Worm (Caenorhabditis elegans) whole organism, L1 larva: ENCODE results near the gene F22H10.11.
A peak's percentile ranks its signal among the peaks of the same experiment; 100 is the strongest.

Experiments
- C04F5.9 ChIP-seq: sonication (generic microtip); optimal IDR thresholded peaks from 2 replicates; lab custom pipeline; 2016; ENCODE audit warnings: missing genetic modification characterization, missing compliant biosample characterization
- C16A3.4 ChIP-seq: fragments of 150-350 bp; optimal IDR thresholded peaks from 2 replicates; lab custom pipeline; 2014; ENCODE audit warnings: missing biosample characterization, missing genetic modification characterization
- C34B4.2 ChIP-seq: sonication (generic microtip); optimal IDR thresholded peaks from 2 replicates; lab custom pipeline; 2017; ENCODE audit warnings: mild to moderate bottlenecking, missing genetic modification characterization, missing compliant biosample characterization
- F16B12.6 ChIP-seq: fragments of 150-350 bp; optimal IDR thresholded peaks from 2 replicates; lab custom pipeline; 2014; ENCODE audit warnings: missing biosample characterization, missing genetic modification characterization
- Y116A8C.19 ChIP-seq: sonication (generic microtip); optimal IDR thresholded peaks from 2 replicates; lab custom pipeline; 2016; ENCODE audit warnings: missing compliant biosample characterization, missing genetic modification characterization, borderline replicate concordance
- alr-1 ChIP-seq: fragments of 200-800 bp; sonication (Bioruptor generic); optimal IDR thresholded peaks from 2 replicates; lab custom pipeline; 2018; ENCODE audit warnings: borderline replicate concordance, mild to moderate bottlenecking, missing genetic modification characterization, missing compliant biosample characterization
- aly-2 ChIP-seq: fragments of 150-350 bp; optimal IDR thresholded peaks from 2 replicates; lab custom pipeline; 2014; ENCODE audit warnings: missing biosample characterization, missing genetic modification characterization
- ama-1 ChIP-seq: fragments of 150-350 bp; optimal IDR thresholded peaks from 2 replicates; lab custom pipeline; 2014
- blmp-1 ChIP-seq: fragments of 150-350 bp; optimal IDR thresholded peaks from 2 replicates; lab custom pipeline; 2014; ENCODE audit warnings: missing biosample characterization, missing genetic modification characterization
- ceh-63 ChIP-seq: fragments of 200-800 bp; sonication (Bioruptor generic); optimal IDR thresholded peaks from 2 replicates; lab custom pipeline; 2018; ENCODE audit warnings: mild to moderate bottlenecking, missing genetic modification characterization, missing compliant biosample characterization
- ceh-8 ChIP-seq: fragments of 200-800 bp; sonication (Bioruptor generic); optimal IDR thresholded peaks from 2 replicates; lab custom pipeline; 2018; ENCODE audit warnings: mild to moderate bottlenecking, missing genetic modification characterization, moderate library complexity, missing compliant biosample characterization
- ceh-88 ChIP-seq: fragments of 200-800 bp; sonication (Bioruptor generic); IDR thresholded peaks from 2 replicates; pipeline ENCODE4 v1.3.6; 2022; ENCODE audit warnings: missing genetic modification characterization, missing compliant biosample characterization
- ceh-90 ChIP-seq: sonication (generic microtip); optimal IDR thresholded peaks from 2 replicates; lab custom pipeline; 2016; ENCODE audit warnings: missing genetic modification characterization, missing compliant biosample characterization
- ces-1 ChIP-seq: fragments of 150-350 bp; optimal IDR thresholded peaks from 2 replicates; lab custom pipeline; 2014; ENCODE audit warnings: missing biosample characterization, missing genetic modification reagents, missing genetic modification characterization
- dpl-1 ChIP-seq, 3 experiments: fragments of 150-350 bp in 2 of 3; sonication (generic microtip) in 1 of 3; optimal IDR thresholded peaks; 2 replicates each; lab custom pipeline; 2014 to 2017; ENCODE audit warnings: missing biosample characterization in 3 of 3, missing genetic modification characterization in 3 of 3, missing genetic modification reagents in 3 of 3
- dsc-1 ChIP-seq: sonication (generic microtip); optimal IDR thresholded peaks from 2 replicates; lab custom pipeline; 2016; ENCODE audit warnings: mild to moderate bottlenecking, missing genetic modification characterization, missing compliant biosample characterization
- efl-1 ChIP-seq, 4 experiments: fragments of 150-350 bp; optimal IDR thresholded peaks in 3 of 4; peaks in 1 of 4; 1 replicate in 1 of 4; 2 replicates in 3 of 4; lab custom pipeline; 2014; ENCODE audit warnings: missing biosample characterization in 2 of 4, missing genetic modification characterization in 2 of 4, missing genetic modification reagents in 2 of 4
- ets-5 ChIP-seq: fragments of 200-800 bp; sonication (Bioruptor generic); IDR thresholded peaks from 2 replicates; pipeline ENCODE4 v1.3.6; 2022; ENCODE audit warnings: missing genetic modification characterization, missing compliant biosample characterization
- fkh-4 ChIP-seq: sonication (generic microtip); optimal IDR thresholded peaks from 2 replicates; lab custom pipeline; 2016; ENCODE audit warnings: missing compliant biosample characterization, missing genetic modification characterization, borderline replicate concordance
- fkh-8 ChIP-seq: sonication (generic microtip); optimal IDR thresholded peaks from 2 replicates; lab custom pipeline; 2016; ENCODE audit warnings: mild to moderate bottlenecking, missing genetic modification characterization, missing compliant biosample characterization
- fos-1 ChIP-seq: fragments of 150-350 bp; optimal IDR thresholded peaks from 2 replicates; lab custom pipeline; 2014; ENCODE audit warnings: missing biosample characterization, missing genetic modification characterization
- grh-1 ChIP-seq: fragments of 200-800 bp; sonication (Bioruptor generic); IDR thresholded peaks from 2 replicates; pipeline ENCODE4 v1.3.6; 2022; ENCODE audit warnings: missing genetic modification reagents, missing genetic modification characterization, missing compliant biosample characterization
- hlh-4 ChIP-seq: sonication (generic microtip); optimal IDR thresholded peaks from 2 replicates; lab custom pipeline; 2016; ENCODE audit warnings: mild to moderate bottlenecking, missing genetic modification characterization, missing compliant biosample characterization
- irx-1 ChIP-seq: sonication (generic microtip); optimal IDR thresholded peaks from 2 replicates; lab custom pipeline; 2016; ENCODE audit warnings: missing genetic modification characterization, missing compliant biosample characterization
- jun-1 ChIP-seq: fragments of 150-350 bp; optimal IDR thresholded peaks from 2 replicates; lab custom pipeline; 2014; ENCODE audit warnings: missing biosample characterization, missing genetic modification reagents, missing genetic modification characterization
- lin-14 ChIP-seq: fragments of 200-800 bp; sonication (Bioruptor generic); optimal IDR thresholded peaks from 2 replicates; lab custom pipeline; 2018; ENCODE audit warnings: mild to moderate bottlenecking, missing genetic modification characterization, moderate library complexity, missing compliant biosample characterization
- lin-15B ChIP-seq: fragments of 150-350 bp; sonication (generic microtip); optimal IDR thresholded peaks from 3 replicates; lab custom pipeline; 2014; ENCODE audit warnings: missing biosample characterization, missing genetic modification characterization
- lin-35 ChIP-seq, 2 experiments: fragments of 150-350 bp; optimal IDR thresholded peaks; 2 replicates each; lab custom pipeline; 2014; ENCODE audit warnings: missing biosample characterization in 2 of 2, missing genetic modification characterization in 2 of 2, missing genetic modification reagents in 2 of 2
- lin-39 ChIP-seq: fragments of 150-350 bp; optimal IDR thresholded peaks from 2 replicates; lab custom pipeline; 2014; ENCODE audit warnings: missing biosample characterization, missing genetic modification reagents, missing genetic modification characterization
- lir-3 ChIP-seq: sonication (generic microtip); optimal IDR thresholded peaks from 2 replicates; lab custom pipeline; 2016; ENCODE audit warnings: mild to moderate bottlenecking, missing genetic modification characterization, moderate library complexity, missing compliant biosample characterization; ENCODE audit not compliant: poor library complexity
- lsy-2 ChIP-seq, 2 experiments: fragments of 150-350 bp; optimal IDR thresholded peaks; 2 replicates each; lab custom pipeline; 2014; ENCODE audit warnings: missing biosample characterization in 2 of 2, missing genetic modification characterization in 2 of 2
- mab-9 ChIP-seq: fragments of 200-800 bp; sonication (Bioruptor generic); IDR thresholded peaks from 2 replicates; pipeline ENCODE4 v1.3.6; 2022; ENCODE audit warnings: missing genetic modification reagents, missing genetic modification characterization, missing compliant biosample characterization
- mdl-1 ChIP-seq, 2 experiments: fragments of 150-350 bp; optimal IDR thresholded peaks; 2 replicates each; lab custom pipeline; 2014 to 2017; ENCODE audit warnings: missing biosample characterization in 2 of 2, missing genetic modification characterization in 2 of 2, inconsistent platforms in 1 of 2
- mef-2 ChIP-seq: fragments of 150-350 bp; optimal IDR thresholded peaks from 2 replicates; lab custom pipeline; 2014; ENCODE audit warnings: missing biosample characterization, missing genetic modification characterization
- nhr-12 ChIP-seq: sonication (generic microtip); optimal IDR thresholded peaks from 2 replicates; lab custom pipeline; 2017; ENCODE audit warnings: missing biosample characterization, missing genetic modification characterization
- nhr-20 ChIP-seq: sonication (generic microtip); optimal IDR thresholded peaks from 2 replicates; lab custom pipeline; 2016; ENCODE audit warnings: mild to moderate bottlenecking, missing genetic modification characterization, missing compliant biosample characterization
- nhr-237 ChIP-seq: fragments of 150-350 bp; optimal IDR thresholded peaks from 2 replicates; lab custom pipeline; 2014; ENCODE audit warnings: missing biosample characterization, missing genetic modification characterization
- nhr-28 ChIP-seq: fragments of 150-350 bp; optimal IDR thresholded peaks from 2 replicates; lab custom pipeline; 2014; ENCODE audit warnings: missing biosample characterization, missing genetic modification characterization
- nhr-76 ChIP-seq: sonication (generic microtip); optimal IDR thresholded peaks from 2 replicates; lab custom pipeline; 2017; ENCODE audit warnings: missing biosample characterization, missing genetic modification characterization
- nhr-77 ChIP-seq: fragments of 150-350 bp; optimal IDR thresholded peaks from 2 replicates; lab custom pipeline; 2014; ENCODE audit warnings: missing biosample characterization, missing genetic modification characterization
- nhr-84 ChIP-seq: sonication (generic microtip); optimal IDR thresholded peaks from 2 replicates; lab custom pipeline; 2017; ENCODE audit warnings: missing biosample characterization, missing genetic modification characterization
- nhr-85 ChIP-seq: sonication (generic microtip); peaks from one replicate; lab custom pipeline; 2016; ENCODE audit warnings: missing genetic modification characterization, inconsistent platforms, missing compliant biosample characterization
- pqm-1 ChIP-seq: sonication (generic microtip); optimal IDR thresholded peaks from 3 replicates; lab custom pipeline; 2017; ENCODE audit warnings: missing biosample characterization, missing genetic modification characterization
- skn-1 ChIP-seq: fragments of 150-350 bp; optimal IDR thresholded peaks from 2 replicates; lab custom pipeline; 2014; ENCODE audit warnings: missing biosample characterization, missing genetic modification characterization
- sox-4 ChIP-seq: sonication (generic microtip); optimal IDR thresholded peaks from 2 replicates; lab custom pipeline; 2016; ENCODE audit warnings: missing genetic modification characterization, missing compliant biosample characterization
- swsn-7 ChIP-seq: sonication (generic microtip); optimal IDR thresholded peaks from 2 replicates; lab custom pipeline; 2016; ENCODE audit warnings: missing genetic modification characterization, missing compliant biosample characterization
- tbx-2 ChIP-seq: sonication (generic microtip); optimal IDR thresholded peaks from 2 replicates; lab custom pipeline; 2016; ENCODE audit warnings: missing genetic modification characterization, missing compliant biosample characterization
- tlp-1 ChIP-seq: fragments of 150-350 bp; optimal IDR thresholded peaks from 2 replicates; lab custom pipeline; 2014; ENCODE audit warnings: missing biosample characterization, missing genetic modification characterization
- unc-30 ChIP-seq: sonication (generic microtip); optimal IDR thresholded peaks from 2 replicates; lab custom pipeline; 2017; ENCODE audit warnings: missing biosample characterization, missing genetic modification characterization
- unc-86 ChIP-seq: sonication (generic microtip); optimal IDR thresholded peaks from 2 replicates; lab custom pipeline; 2016; ENCODE audit warnings: missing genetic modification characterization, missing compliant biosample characterization
- vab-15 ChIP-seq: sonication (generic microtip); optimal IDR thresholded peaks from 2 replicates; lab custom pipeline; 2017; ENCODE audit warnings: missing genotype, mild to moderate bottlenecking, missing genetic modification characterization, missing compliant biosample characterization
- xbp-1 ChIP-seq: sonication (generic microtip); optimal IDR thresholded peaks from 2 replicates; lab custom pipeline; 2016; ENCODE audit warnings: missing genetic modification characterization, missing compliant biosample characterization
- zag-1 ChIP-seq: fragments of 150-350 bp; optimal IDR thresholded peaks from 2 replicates; lab custom pipeline; 2014; ENCODE audit warnings: missing biosample characterization, missing genetic modification characterization
- zip-4 ChIP-seq: fragments of 200-800 bp; sonication (Bioruptor generic); optimal IDR thresholded peaks from 2 replicates; lab custom pipeline; 2018; ENCODE audit warnings: mild to moderate bottlenecking, missing genetic modification characterization, moderate library complexity, missing compliant biosample characterization
- ztf-4 ChIP-seq: fragments of 150-350 bp; optimal IDR thresholded peaks from 2 replicates; lab custom pipeline; 2014; ENCODE audit warnings: missing biosample characterization, missing genetic modification characterization

Gene F22H10.11

DNA sequence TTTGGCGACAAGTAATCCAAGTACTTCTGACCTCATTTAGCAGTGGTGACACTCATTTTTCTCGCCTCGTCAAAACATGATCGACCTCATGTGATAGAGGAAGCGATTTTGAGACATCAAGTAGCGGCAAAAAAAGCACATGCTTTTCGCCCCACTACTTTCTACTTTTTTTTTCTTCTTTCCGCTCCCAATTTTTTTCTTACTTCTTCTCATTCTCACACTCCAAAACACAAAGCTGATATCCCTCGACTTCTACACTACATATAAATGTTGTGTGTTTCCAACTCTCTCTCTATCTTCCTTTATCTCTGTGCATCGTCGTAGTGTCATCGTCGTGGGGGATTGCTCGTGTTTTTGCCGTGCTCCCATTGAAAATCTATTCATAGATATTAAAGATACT is 44.4 kb upstream of the F22H10.11 start (continued):
- no peak for TF ChIP-seq ceh-88 (GFP tag; lab: Robert Waterston, UW)
- no peak for TF ChIP-seq lir-3 (tag; lab: Kevin White, UChicago)
- TF ChIP-seq ceh-63 (GFP tag; lab: Kevin White, UChicago): no peak
- no peak for TF ChIP-seq fkh-4
- no peak for TF ChIP-seq ceh-90 (tag; lab: Kevin White, UChicago)
- no peak for TF ChIP-seq lin-39
- no peak for TF ChIP-seq swsn-7 (tag; lab: Kevin White, UChicago)
- no peak for TF ChIP-seq lin-15B (tag; lab: Kevin White, UChicago)
- TF ChIP-seq dsc-1 (tag; lab: Kevin White, UChicago): peak; percentile 30
- no peak for TF ChIP-seq ces-1 (GFP tag; lab: Kevin White, UChicago)
- TF ChIP-seq Y116A8C.19 (tag; lab: Kevin White, UChicago): no peak
- no peak for TF ChIP-seq F16B12.6 (tag; lab: Kevin White, UChicago)
- no peak for TF ChIP-seq ama-1 (lab: Kevin White, UChicago)
- no peak for TF ChIP-seq hlh-4 (tag; lab: Kevin White, UChicago)
- peak; percentile 54 for TF ChIP-seq nhr-20 (tag; lab: Kevin White, UChicago)
- no peak for TF ChIP-seq alr-1 (tag; lab: Kevin White, UChicago)
- no peak for TF ChIP-seq ets-5 (GFP tag; lab: Robert Waterston, UW)
- no peak for TF ChIP-seq ztf-4 (tag; lab: Kevin White, UChicago)
- no peak for TF ChIP-seq efl-1 (optimal IDR thresholded peaks at IDR 0.05; lab: Kevin White, UChicago)
- no peak for TF ChIP-seq efl-1 (GFP tag; optimal IDR thresholded peaks at IDR 0.05 in 1 of 2; lab: Kevin White, UChicago)
- TF ChIP-seq mab-9 (GFP tag; lab: Robert Waterston, UW): no peak
- no peak for TF ChIP-seq unc-30 (tag; lab: Kevin White, UChicago)
- TF ChIP-seq nhr-77: no peak
- TF ChIP-seq aly-2: no peak
- no peak for TF ChIP-seq pqm-1 (tag; lab: Kevin White, UChicago)
- peak; percentile 62 for TF ChIP-seq fkh-8 (tag; lab: Kevin White, UChicago)
- TF ChIP-seq C16A3.4 (tag; lab: Kevin White, UChicago): no peak
- TF ChIP-seq lin-35 (GFP tag; optimal IDR thresholded peaks at IDR 0.05; lab: Kevin White, UChicago): no peak
- no peak for TF ChIP-seq unc-86
- TF ChIP-seq vab-15 (tag; lab: Kevin White, UChicago): no peak
- TF ChIP-seq xbp-1 (tag; lab: Kevin White, UChicago): no peak
- TF ChIP-seq jun-1 (tag; lab: Kevin White, UChicago): no peak
- TF ChIP-seq C04F5.9 (tag; lab: Kevin White, UChicago): no peak
- no peak for TF ChIP-seq nhr-237 (tag; lab: Kevin White, UChicago)
- TF ChIP-seq mef-2 (tag; lab: Kevin White, UChicago): no peak
- no peak for TF ChIP-seq C34B4.2
- peak; percentile 11 to 38 for TF ChIP-seq lsy-2 (tag; optimal IDR thresholded peaks at IDR 0.05; lab: Kevin White, UChicago)
- no peak for TF ChIP-seq nhr-12 (tag; lab: Kevin White, UChicago)
- TF ChIP-seq mdl-1 (tag; optimal IDR thresholded peaks at IDR 0.05; lab: Kevin White, UChicago): peak in 1 of 2 experiments; percentile 34
- no peak for TF ChIP-seq nhr-84 (tag; lab: Kevin White, UChicago)
- TF ChIP-seq grh-1 (GFP tag; lab: Robert Waterston, UW): no peak
- TF ChIP-seq fos-1 (tag; lab: Kevin White, UChicago): no peak
- no peak for TF ChIP-seq nhr-85
- TF ChIP-seq ceh-8: no peak
- TF ChIP-seq zag-1 (tag; lab: Kevin White, UChicago): no peak
- TF ChIP-seq tbx-2 (tag; lab: Kevin White, UChicago): no peak
- no peak for TF ChIP-seq sox-4 (tag; lab: Kevin White, UChicago)
- no peak for TF ChIP-seq nhr-28 (tag; lab: Kevin White, UChicago)
- TF ChIP-seq tlp-1 (tag; lab: Kevin White, UChicago): no peak
- no peak for TF ChIP-seq blmp-1 (tag; lab: Kevin White, UChicago)
- peak; percentile 84 for TF ChIP-seq lin-14 (GFP tag; lab: Kevin White, UChicago)
- TF ChIP-seq zip-4: no peak
- TF ChIP-seq skn-1 (tag; lab: Kevin White, UChicago): no peak
- no peak for TF ChIP-seq irx-1 (tag; lab: Kevin White, UChicago)
- TF ChIP-seq nhr-76 (tag; lab: Kevin White, UChicago): no peak
- no peak for TF ChIP-seq dpl-1 (GFP tag; optimal IDR thresholded peaks at IDR 0.05; lab: Kevin White, UChicago)
